Fruit fly (Drosophila melanogaster): Measurements from ENCODE around the gene sr.

The sr gene

dm6 chr3R:18168398-18168797 is 77.8 kb downstream of the sr start (continued):
- peak; percentile 47; the same call in 2 of the 3 replicates for TF ChIP-seq eg (GFP tag; IDR thresholded peaks at IDR 0.05)
- peak; percentile 45; the same call in 2 of the 3 replicates for TF ChIP-seq CG6163 (GFP tag; IDR thresholded peaks at IDR 0.05)
- TF ChIP-seq ss (GFP tag; optimal IDR thresholded peaks at IDR 0.05), result peak in 1 of 2 experiments; percentile 12
- peak; percentile 14 for TF ChIP-seq Met (GFP tag; optimal IDR thresholded peaks at IDR 0.05)
- TF ChIP-seq pdm3 (GFP tag; optimal IDR thresholded peaks at IDR 0.05), result no peak
- peak; percentile 49 for TF ChIP-seq esn (GFP tag; optimal IDR thresholded peaks at IDR 0.05)
- TF ChIP-seq net (GFP tag; optimal IDR thresholded peaks at IDR 0.05), result peak; percentile 39
- TF ChIP-seq Blimp-1 (GFP tag; optimal IDR thresholded peaks at IDR 0.05), result no peak
- TF ChIP-seq CG31627 (GFP tag; optimal IDR thresholded peaks at IDR 0.05), result peak; percentile 29
- peak; percentile 54 for TF ChIP-seq CG3919 (GFP tag; optimal IDR thresholded peaks at IDR 0.05)
- TF ChIP-seq CG32006 (GFP tag; optimal IDR thresholded peaks at IDR 0.05), result peak; percentile 18
- no peak for TF ChIP-seq salr (GFP tag; optimal IDR thresholded peaks at IDR 0.05)
- no peak for TF ChIP-seq Smox (GFP tag; optimal IDR thresholded peaks at IDR 0.05)
- TF ChIP-seq CG7368 (GFP tag; optimal IDR thresholded peaks at IDR 0.05), result peak; percentile 59
- no peak for TF ChIP-seq Sox15 (GFP tag; optimal IDR thresholded peaks at IDR 0.05)
- no peak for TF ChIP-seq CG11294 (GFP tag; IDR thresholded peaks at IDR 0.05)
- TF ChIP-seq CG4318 (GFP tag; optimal IDR thresholded peaks at IDR 0.05), result no peak
- peak; percentile 25 for TF ChIP-seq Hr39 (GFP tag; optimal IDR thresholded peaks at IDR 0.05)
- TF ChIP-seq Ets96B (tag; optimal IDR thresholded peaks at IDR 0.05), result no peak
- peak; percentile 23 for TF ChIP-seq Lpt (GFP tag; optimal IDR thresholded peaks at IDR 0.05)
- TF ChIP-seq CG3032 (tag; optimal IDR thresholded peaks at IDR 0.05), result no peak
- no peak for TF ChIP-seq CG16779 (tag; optimal IDR thresholded peaks at IDR 0.05)
- peak; percentile 38 for TF ChIP-seq Sox14 (GFP tag; optimal IDR thresholded peaks at IDR 0.05)
- peak; percentile 33 for TF ChIP-seq OdsH (GFP tag; optimal IDR thresholded peaks at IDR 0.05)
- TF ChIP-seq topi (GFP tag; optimal IDR thresholded peaks at IDR 0.05), result peak; percentile 32
- 0 out of 2 replicates have a peak, but pooled peaks have one; percentile 10 for TF ChIP-seq CG15336 (GFP tag; IDR thresholded peaks at IDR 0.05)
- peak; percentile 4 for TF ChIP-seq vri (GFP tag; optimal IDR thresholded peaks at IDR 0.05)
- TF ChIP-seq Hr38 (GFP tag; optimal IDR thresholded peaks at IDR 0.05), result no peak
- no peak for TF ChIP-seq fd85E (GFP tag; optimal IDR thresholded peaks at IDR 0.05)

DNA sequence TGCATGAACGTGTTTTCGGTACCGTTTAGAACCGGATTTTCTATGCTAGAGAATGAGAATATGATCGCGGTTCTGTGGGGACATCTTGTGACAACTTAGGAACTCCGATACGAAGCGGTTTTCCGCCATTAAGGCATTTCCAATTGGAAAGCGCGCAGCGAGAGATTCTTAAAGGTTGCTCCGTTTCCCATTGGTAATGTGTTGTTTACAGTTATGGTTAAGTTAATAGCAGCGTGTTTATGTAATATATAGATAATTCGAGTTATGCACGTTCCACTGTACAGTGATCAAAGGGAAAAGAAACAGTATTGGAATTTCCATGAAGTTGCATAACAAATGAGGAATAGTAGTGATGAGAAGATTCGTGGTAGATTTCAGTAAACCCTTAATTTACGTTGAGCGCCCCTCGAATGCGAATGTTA is 78.3 kb downstream of the sr start:
- TF ChIP-seq Sox15 (GFP tag; optimal IDR thresholded peaks at IDR 0.05) (no peak), Eip78C (GFP tag) (peak; percentile 89), Blimp-1 (GFP tag; optimal IDR thresholded peaks at IDR 0.05) (no peak), Gug (GFP tag; IDR thresholded peaks at IDR 0.05) (no peak), CG31627 (GFP tag; optimal IDR thresholded peaks at IDR 0.05) (peak; percentile 56), CG4318 (GFP tag; optimal IDR thresholded peaks at IDR 0.05) (no peak), CG8119 (GFP tag; IDR thresholded peaks at IDR 0.05) (0 out of 3 replicates have a peak, but pooled peaks have one; percentile 42), CG7368 (GFP tag; optimal IDR thresholded peaks at IDR 0.05) (no peak), fkh (GFP tag; optimal IDR thresholded peaks at IDR 0.05) (no peak), CG3032 (tag; optimal IDR thresholded peaks at IDR 0.05) (peak; percentile 28), CG6276 (GFP tag; optimal IDR thresholded peaks at IDR 0.05) (peak; percentile 52), pdm3 (GFP tag; optimal IDR thresholded peaks at IDR 0.05) (peak; percentile 29), lz (GFP tag; optimal IDR thresholded peaks at IDR 0.05) (peak; percentile 32), Hr39 (GFP tag; optimal IDR thresholded peaks at IDR 0.05) (peak; percentile 27), CG3919 (GFP tag; optimal IDR thresholded peaks at IDR 0.05) (peak; percentile 45), eg (GFP tag; IDR thresholded peaks at IDR 0.05) (no peak), salr (GFP tag; optimal IDR thresholded peaks at IDR 0.05) (peak in 1 of 2 experiments; percentile 22), CG10669 (GFP tag; optimal IDR thresholded peaks at IDR 0.05) (peak; percentile 32), CG6163 (GFP tag; IDR thresholded peaks at IDR 0.05) (0 out of 3 replicates have a peak, but pooled peaks have one; percentile 27), topi (GFP tag; optimal IDR thresholded peaks at IDR 0.05) (peak; percentile 21), achi (GFP tag; optimal IDR thresholded peaks at IDR 0.05) (peak; percentile 47), vri (GFP tag; optimal IDR thresholded peaks at IDR 0.05) (peak; percentile 15), Hr4 (GFP tag; optimal IDR thresholded peaks at IDR 0.05) (peak; percentile 16), CG6792 (GFP tag; optimal IDR thresholded peaks at IDR 0.05) (peak; percentile 3), CG6854 (GFP tag; optimal IDR thresholded peaks at IDR 0.05) (no peak), OdsH (GFP tag; optimal IDR thresholded peaks at IDR 0.05) (peak; percentile 1), CG11294 (GFP tag; IDR thresholded peaks at IDR 0.05) (no peak), Met (GFP tag; optimal IDR thresholded peaks at IDR 0.05) (peak; percentile 41), CG16779 (tag; optimal IDR thresholded peaks at IDR 0.05) (no peak), Smox (GFP tag; optimal IDR thresholded peaks at IDR 0.05) (peak; percentile 34), ss (GFP tag; optimal IDR thresholded peaks at IDR 0.05) (peak in 1 of 2 experiments; percentile 14), CG1621 (tag; optimal IDR thresholded peaks at IDR 0.05) (peak; percentile 22), Hr38 (GFP tag; optimal IDR thresholded peaks at IDR 0.05) (no peak), CG8319 (GFP tag; optimal IDR thresholded peaks at IDR 0.05) (no peak), spab (GFP tag; optimal IDR thresholded peaks at IDR 0.05) (no peak), CG6808 (GFP tag; optimal IDR thresholded peaks at IDR 0.05) (no peak), dac (GFP tag; optimal IDR thresholded peaks at IDR 0.05) (no peak), svp (GFP tag) (peak; percentile 71), esn (GFP tag; optimal IDR thresholded peaks at IDR 0.05) (peak; percentile 31), Lpt (GFP tag; optimal IDR thresholded peaks at IDR 0.05) (no peak)

Measured in whole organism, prepupa.